Worm (Caenorhabditis elegans): ENCODE results near the gene F17C8.9.

ce11 chrIII:4693281-4693680 is 40.9 kb upstream of the F17C8.9 start, which contains the start of gene nifk-1:
- TF ChIP-seq ceh-13 (GFP tag; optimal IDR thresholded peaks at IDR 0.05): no peak
- no peak for TF ChIP-seq ama-1 (optimal IDR thresholded peaks at IDR 0.05)
- no peak for TF ChIP-seq hmg-4 (GFP tag; optimal IDR thresholded peaks at IDR 0.05)
- no peak for TF ChIP-seq hmbx-1 (tag; optimal IDR thresholded peaks at IDR 0.05)
- no peak for TF ChIP-seq tbx-11 (GFP tag; IDR thresholded peaks at IDR 0.05)
